Fruit fly (Drosophila melanogaster) S2 (cell line): Measurements from ENCODE around the gene CG7778.

ENCODE experiments used
- CG8478 ChIP-seq: fragments of >200 bp; optimal IDR thresholded peaks from 2 replicates; lab custom pipeline; 2018
- CTCF ChIP-seq, 2 experiments: fragments of >200 bp; optimal IDR thresholded peaks; 2 replicates each; lab custom pipeline; 2018

CG7778 gene

DNA sequence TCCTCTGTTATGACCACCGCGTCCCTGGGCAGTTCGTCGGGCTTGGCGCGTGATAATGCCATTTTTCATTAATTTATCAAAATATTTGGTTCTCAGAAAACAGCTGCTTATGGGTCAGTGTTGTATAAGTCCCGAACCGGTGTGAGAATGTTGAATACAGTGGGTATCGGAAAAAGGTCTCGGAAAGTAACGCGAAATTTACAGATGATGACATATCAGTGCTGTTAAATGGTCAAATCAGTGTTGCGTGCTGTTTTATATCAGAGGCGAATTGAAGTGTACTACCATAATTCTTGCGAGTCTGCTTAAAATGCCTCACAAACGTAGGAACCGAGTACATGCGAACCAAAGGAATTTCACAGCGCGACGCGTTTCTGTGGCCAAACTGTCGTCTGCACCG, 36.2 kb downstream of the CG7778 start, which contains the start of the genes CG13392 and Rcd4:
Gene CG13392 (minus strand): TSS at position 162 of the 400 bp plus-strand sequence.
Gene Rcd4 (plus strand): TSS at position 216 of the 400 bp plus-strand sequence.
- TF ChIP-seq CTCF (optimal IDR thresholded peaks at IDR 0.05; lab: Kevin White, UChicago): no peak
- no peak for TF ChIP-seq CG8478 (lab: Kevin White, UChicago)

DNA sequence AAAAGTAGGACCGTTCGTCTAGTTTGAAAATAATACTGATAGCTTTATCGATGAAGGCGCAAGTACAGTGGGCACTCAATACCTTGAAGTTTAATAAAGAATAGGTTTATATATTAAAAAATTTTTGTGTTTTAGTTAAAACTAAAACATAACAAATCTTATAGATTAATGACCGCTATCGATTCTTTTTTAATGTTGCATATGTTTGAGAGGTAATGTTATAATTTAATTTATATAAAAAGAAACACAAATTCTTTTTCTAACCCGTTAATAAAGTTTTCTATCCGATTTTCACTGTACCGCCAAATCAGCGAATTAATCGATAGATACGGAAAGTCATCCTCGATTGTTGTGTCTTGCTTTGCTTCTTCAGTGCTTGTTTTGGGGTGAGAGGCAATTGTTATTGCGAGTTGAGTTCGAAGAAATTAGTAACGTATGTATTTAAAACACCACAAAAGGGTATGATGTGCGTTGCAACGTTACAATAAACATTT, 37.7 kb downstream of the CG7778 start, which contains the start of the genes Dad1 and CG13384:
Gene Dad1 (minus strand): TSS at position 30 of the 494 bp plus-strand sequence.
Gene CG13384 (plus strand): TSS at position 348 of the 494 bp plus-strand sequence.
- TF ChIP-seq CG8478 (lab: Kevin White, UChicago) (no peak), CTCF (optimal IDR thresholded peaks at IDR 0.05; lab: Kevin White, UChicago) (no peak)

DNA sequence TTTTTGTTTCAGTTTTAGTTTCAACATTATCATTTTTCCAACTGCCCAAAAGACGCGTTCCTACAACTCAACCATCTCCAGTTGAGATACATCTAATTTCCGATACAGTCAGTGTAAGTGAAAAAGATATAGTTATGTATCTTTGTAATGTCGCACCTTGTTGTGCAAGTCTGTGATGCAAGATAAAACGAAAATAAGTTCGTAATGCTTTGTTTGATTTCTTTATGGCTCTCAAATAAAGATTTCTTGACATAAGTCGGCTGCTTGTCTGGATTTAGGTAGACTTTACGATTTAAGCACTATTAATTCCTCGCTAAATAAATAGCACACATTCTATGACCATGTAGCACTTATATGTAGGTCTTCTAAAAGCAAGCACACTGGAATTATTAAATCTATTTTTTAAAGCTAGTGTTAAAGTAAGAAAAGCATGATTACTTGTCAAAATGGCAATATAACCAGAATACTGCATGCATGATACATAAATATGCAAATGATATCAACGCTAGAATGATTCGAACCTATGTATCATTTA, 38.6 kb downstream of the CG7778 start:
- TF ChIP-seq CTCF (optimal IDR thresholded peaks at IDR 0.05; lab: Kevin White, UChicago) (no peak), CG8478 (lab: Kevin White, UChicago) (no peak)

DNA sequence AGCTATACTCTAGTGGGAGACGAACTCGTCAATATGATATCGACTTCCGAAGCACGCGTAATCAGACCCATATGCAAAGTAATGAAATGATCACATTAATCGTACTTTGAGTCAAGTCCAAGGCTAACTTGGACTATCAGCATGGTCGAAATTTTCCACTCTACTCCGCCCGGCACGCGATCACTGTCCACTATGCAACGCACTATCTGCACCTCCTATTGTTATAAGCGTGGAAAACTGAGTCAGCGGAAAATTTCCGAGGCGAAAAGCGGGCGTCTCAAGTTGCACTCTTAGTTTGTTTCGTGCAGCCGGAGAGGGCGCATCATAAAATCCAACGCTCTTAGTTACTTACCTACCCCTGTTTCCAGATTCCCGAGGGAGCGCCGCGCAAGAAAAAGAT, 39.4 kb downstream of the CG7778 start:
- TF ChIP-seq CG8478 (lab: Kevin White, UChicago) (no peak), CTCF (optimal IDR thresholded peaks at IDR 0.05; lab: Kevin White, UChicago) (no peak)

DNA sequence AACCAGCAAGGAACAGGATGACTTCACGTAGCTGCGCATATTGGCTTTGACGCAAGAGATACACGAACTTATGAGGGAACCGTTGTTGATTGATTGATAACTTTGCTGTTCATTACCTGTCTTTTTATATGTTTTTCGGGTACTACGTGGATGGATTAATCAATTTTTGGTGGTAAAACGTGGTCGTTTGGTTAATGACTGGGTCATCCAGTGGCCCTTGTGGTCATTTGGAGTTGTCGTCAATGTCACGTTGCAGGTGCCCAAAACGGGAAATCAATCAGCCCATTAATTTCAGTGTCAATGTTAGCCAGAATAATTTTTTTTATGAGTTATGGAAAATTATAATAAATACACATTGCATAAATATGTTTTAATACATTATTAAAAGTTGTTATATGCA, 42.8 kb downstream of the CG7778 start, which contains the start of gene CG42819:
Gene CG42819 (minus strand): TSS at position 101 of the 400 bp plus-strand sequence.
- TF ChIP-seq CTCF (optimal IDR thresholded peaks at IDR 0.05; lab: Kevin White, UChicago): no peak
- TF ChIP-seq CG8478 (lab: Kevin White, UChicago): no peak

DNA sequence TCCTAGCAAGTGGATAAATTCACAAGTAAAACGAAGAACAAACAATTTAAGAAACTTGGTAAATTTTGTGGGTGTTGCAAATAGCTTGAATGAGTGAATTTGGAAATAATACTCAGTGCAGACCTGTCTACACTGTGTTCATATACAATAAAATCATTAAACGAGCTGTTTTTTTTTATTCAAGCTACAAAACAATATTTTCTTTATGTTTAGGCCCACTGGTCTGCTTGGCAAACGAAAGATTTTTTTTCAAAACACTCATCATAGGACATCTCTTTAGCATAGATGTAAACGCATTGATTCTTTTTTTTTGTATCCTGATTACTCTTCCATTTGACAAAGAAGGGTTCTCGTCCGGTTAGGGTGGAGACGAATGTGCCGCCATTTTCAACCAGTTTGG, 45.9 kb downstream of the CG7778 start, which contains the start of gene CG42820:
Gene CG42820 (minus strand): TSS at position 101 of the 400 bp plus-strand sequence.
- TF ChIP-seq CTCF (optimal IDR thresholded peaks at IDR 0.05; lab: Kevin White, UChicago): no peak
- TF ChIP-seq CG8478 (lab: Kevin White, UChicago): no peak

DNA sequence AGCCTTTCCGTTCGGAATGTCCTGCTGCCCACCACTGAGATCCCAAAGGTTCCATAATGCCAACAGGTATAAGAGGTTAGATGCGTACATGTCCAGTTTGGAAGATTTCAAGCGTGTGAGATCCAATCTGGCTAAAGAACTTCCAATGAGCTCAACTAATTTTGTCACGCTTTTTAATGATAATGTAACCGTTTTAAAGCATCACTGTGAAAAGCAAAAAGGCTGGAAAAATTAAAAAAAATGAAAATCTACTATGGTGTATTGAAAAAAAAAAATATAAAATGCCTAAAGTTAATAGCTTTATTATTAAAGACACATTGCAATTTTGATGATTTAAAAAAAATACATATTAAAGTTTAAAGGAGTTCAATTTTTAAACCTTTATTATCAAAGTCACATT, 46.7 kb downstream of the CG7778 start, which contains the start of gene Acp29AB:
Gene Acp29AB (minus strand): TSS at position 101 of the 400 bp plus-strand sequence.
- no peak for TF ChIP-seq CG8478 (lab: Kevin White, UChicago)
- no peak for TF ChIP-seq CTCF (optimal IDR thresholded peaks at IDR 0.05; lab: Kevin White, UChicago)

DNA sequence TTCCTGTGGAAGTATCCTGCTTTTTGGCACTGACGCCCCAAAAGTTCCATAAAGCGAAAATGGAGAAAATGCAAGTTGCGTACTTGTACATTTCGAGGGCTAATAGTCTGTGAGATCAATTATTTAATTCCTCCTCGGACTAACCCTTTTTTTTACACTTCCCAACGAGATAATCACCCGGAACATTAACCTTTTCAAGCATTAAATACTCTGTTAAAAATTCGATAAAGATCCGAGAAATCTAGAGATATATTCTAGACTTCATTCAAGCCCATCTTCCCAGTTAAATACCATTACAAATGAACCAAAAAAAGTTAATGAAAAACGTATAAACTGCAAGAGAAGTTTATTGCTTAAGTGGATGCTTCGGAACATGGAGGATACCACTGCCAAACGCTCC, 47.8 kb downstream of the CG7778 start, which contains the start of gene lectin-29Ca:
Gene lectin-29Ca (minus strand): TSS at position 101 of the 400 bp plus-strand sequence.
- TF ChIP-seq CG8478 (lab: Kevin White, UChicago): no peak
- TF ChIP-seq CTCF (optimal IDR thresholded peaks at IDR 0.05; lab: Kevin White, UChicago): no peak

DNA sequence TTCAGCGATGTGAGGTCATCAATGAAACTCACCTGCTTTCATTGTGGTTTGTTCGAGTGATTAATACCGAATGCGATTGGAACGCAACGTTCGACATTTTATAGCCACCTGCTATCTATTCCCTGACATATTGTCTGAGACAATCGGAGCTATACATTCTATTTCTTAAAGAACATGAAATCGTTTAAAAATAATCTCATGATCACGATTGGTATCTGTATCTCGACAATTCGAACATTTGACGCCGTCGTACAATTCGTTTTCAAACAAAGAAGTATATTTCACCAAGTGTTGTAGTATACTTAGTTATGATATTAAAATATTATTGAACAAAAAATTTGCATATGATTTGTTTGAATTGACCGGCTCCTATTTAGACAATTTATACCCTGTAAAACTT, 48.4 kb downstream of the CG7778 start, which contains the start of gene Peritrophin-15b:
Gene Peritrophin-15b (minus strand): TSS at position 101 of the 400 bp plus-strand sequence.
- TF ChIP-seq CTCF (optimal IDR thresholded peaks at IDR 0.05; lab: Kevin White, UChicago) (no peak), CG8478 (lab: Kevin White, UChicago) (no peak)

DNA sequence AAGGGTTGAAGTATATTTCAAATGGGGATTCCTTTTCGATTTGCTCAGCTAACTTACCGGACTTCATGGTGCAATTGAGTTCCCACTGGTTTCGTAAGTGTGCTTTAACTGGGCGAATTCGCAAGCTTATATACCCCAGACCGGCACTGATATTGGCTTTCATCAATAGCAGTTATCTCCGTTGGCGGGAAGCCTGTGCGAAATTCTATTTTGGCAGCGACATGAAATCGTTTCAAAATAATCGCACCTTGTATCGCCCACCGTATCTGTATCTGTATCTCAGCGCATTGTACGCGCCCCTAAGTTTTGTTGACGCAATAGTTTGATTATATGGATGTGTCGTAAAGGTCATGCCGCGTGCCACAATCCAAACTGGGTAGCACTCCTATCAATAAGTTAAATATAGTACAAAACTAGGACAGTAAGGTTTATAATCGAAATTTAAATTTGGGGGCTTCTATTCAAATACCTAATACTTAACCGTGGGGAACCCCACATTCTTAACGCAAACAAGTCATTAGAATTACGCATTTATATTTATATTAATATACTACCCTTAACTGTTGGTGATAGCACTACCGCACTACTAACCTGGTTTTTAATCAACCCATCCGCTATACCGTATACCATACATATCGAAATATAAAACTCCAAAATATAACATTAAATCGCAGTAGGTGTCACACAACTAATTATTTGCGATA, 49.7 kb downstream of the CG7778 start, which contains the start of the genes Peritrophin-15a and CG13385:
Gene Peritrophin-15a (minus strand): TSS at position 101 of the 704 bp plus-strand sequence.
Gene CG13385 (plus strand): TSS at position 654 of the 704 bp plus-strand sequence.
- TF ChIP-seq CG8478 (lab: Kevin White, UChicago): no peak
- no peak for TF ChIP-seq CTCF (optimal IDR thresholded peaks at IDR 0.05; lab: Kevin White, UChicago)

DNA sequence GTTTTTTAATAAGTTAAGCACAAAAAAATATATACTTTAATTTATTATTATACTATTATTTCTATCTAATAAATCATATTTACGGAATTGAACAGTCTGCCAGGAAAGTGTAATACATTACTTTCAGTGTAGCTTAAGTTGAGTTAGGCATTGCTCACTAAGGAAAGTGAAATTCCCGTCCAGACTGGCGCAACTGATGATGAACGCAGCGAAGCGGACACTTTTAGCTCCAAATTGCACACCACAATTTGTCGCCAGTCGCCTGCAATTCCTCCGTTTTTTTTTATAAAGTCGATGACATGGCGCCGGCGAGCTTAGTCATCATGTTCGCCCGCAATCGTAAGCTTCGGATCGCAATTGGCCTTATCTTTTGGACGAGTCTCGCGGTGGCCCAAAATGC, 52.3 kb downstream of the CG7778 start, which contains the start of gene CG13386:
Gene CG13386 (plus strand): TSS at position 301 of the 400 bp plus-strand sequence.
- TF ChIP-seq CG8478 (lab: Kevin White, UChicago) (no peak), CTCF (optimal IDR thresholded peaks at IDR 0.05; lab: Kevin White, UChicago) (no peak)

DNA sequence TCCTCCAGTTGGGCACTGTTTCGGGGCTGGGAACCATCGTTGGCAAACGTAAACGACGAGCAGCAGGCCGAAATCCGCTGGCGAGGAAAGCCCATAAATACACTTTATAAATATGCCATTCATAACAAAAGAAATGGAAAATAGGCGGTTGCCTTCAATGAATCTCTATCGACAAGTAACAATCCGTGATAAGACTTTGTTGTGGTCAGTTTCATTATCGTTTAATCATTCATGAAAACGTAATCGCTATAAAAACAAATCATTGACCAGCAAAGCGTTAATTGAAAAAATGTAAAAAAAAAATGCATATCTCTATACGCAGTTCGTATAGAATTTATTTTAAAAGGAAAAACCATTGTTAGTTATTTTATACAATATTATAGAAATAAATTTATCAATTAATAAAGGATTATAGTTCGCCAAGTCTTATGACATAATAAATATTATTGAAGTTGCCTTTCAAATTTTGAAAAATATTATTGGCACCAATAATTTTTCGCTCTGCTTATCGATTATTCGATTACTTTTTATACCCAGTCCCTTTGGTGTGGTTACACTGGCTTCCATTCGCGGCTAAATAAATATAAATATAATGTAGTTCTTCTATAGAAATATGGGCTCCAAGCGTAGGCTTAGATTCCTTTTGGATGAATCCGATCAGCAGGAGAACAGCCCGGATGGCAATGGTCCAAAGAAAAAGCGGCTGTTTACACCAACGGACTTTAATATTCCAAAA, 53.6 kb downstream of the CG7778 start, which contains the start of gene CG31898:
Gene CG31898 (plus strand): TSS at position 559 of the 736 bp plus-strand sequence.
- TF ChIP-seq CG8478 (lab: Kevin White, UChicago): no peak
